Fruit fly (Drosophila melanogaster) whole organism, wandering third instar larva: ENCODE results near the gene CG12241.

Experiments used
- GATAd ChIP-seq: sonication (Bioruptor generic); optimal IDR thresholded peaks from 2 replicates; lab custom pipeline; 2016; ENCODE audit warnings: missing biosample characterization, missing genetic modification characterization
- HLH106 ChIP-seq: fragments of 200-800 bp; optimal IDR thresholded peaks from 3 replicates; lab custom pipeline; 2019; ENCODE audit warnings: missing biosample characterization, mild to moderate bottlenecking, missing genetic modification characterization, moderate library complexity
- Hr83 ChIP-seq: fragments of 200-300 bp; sonication (Bioruptor generic); optimal IDR thresholded peaks from 2 replicates; lab custom pipeline; 2016; ENCODE audit warnings: missing biosample characterization, mild to moderate bottlenecking, missing genetic modification characterization, moderate library complexity; ENCODE audit not compliant: poor library complexity, severe bottlenecking
- Mio ChIP-seq: sonication (Bioruptor generic); optimal IDR thresholded peaks from 2 replicates; lab custom pipeline; 2016; ENCODE audit warnings: missing biosample characterization, missing genetic modification characterization
- Myc ChIP-seq: fragments of >200 bp; optimal IDR thresholded peaks from 2 replicates; lab custom pipeline; 2017
- OdsH ChIP-seq: fragments of 200-800 bp; sonication (Bioruptor generic); optimal IDR thresholded peaks from 2 replicates; lab custom pipeline; 2016; ENCODE audit warnings: missing biosample characterization, mild to moderate bottlenecking, missing genetic modification characterization
- Rel ChIP-seq, 2 experiments: fragments of 200-800 bp; sonication (Bioruptor generic) in 1 of 2; optimal IDR thresholded peaks; 2 replicates in 1 of 2; 3 replicates in 1 of 2; lab custom pipeline; 2016 to 2019; ENCODE audit warnings: mild to moderate bottlenecking in 2 of 2, missing biosample characterization in 2 of 2, missing genetic modification characterization in 2 of 2, moderate library complexity in 1 of 2
- Sp1 ChIP-seq: fragments of 200-800 bp; sonication (Bioruptor generic); optimal IDR thresholded peaks from 3 replicates; lab custom pipeline; 2019; ENCODE audit warnings: missing biosample characterization, mild to moderate bottlenecking, missing genetic modification characterization, moderate library complexity
- Vsx2 ChIP-seq: fragments of 200-300, 225-300 bp; sonication (Bioruptor generic); optimal IDR thresholded peaks from 2 replicates; lab custom pipeline; 2018; ENCODE audit warnings: missing biosample characterization, missing genetic modification characterization; ENCODE audit not compliant: partially characterized antibody
- br ChIP-seq: fragments of 200-800 bp; sonication (Bioruptor generic); optimal IDR thresholded peaks from 2 replicates; lab custom pipeline; 2016; ENCODE audit warnings: missing biosample characterization, missing genetic modification characterization
- dsf ChIP-seq: sonication (Bioruptor generic); optimal IDR thresholded peaks from 2 replicates; lab custom pipeline; 2016; ENCODE audit warnings: missing biosample characterization, missing genetic modification characterization, borderline replicate concordance
- psq ChIP-seq: fragments of 200-800 bp; sonication (Bioruptor generic); optimal IDR thresholded peaks from 3 replicates; lab custom pipeline; 2017; ENCODE audit warnings: missing biosample characterization, mild to moderate bottlenecking, missing genetic modification characterization, moderate library complexity
- rgr ChIP-seq: fragments of 200-800 bp; sonication (Bioruptor generic); optimal IDR thresholded peaks from 3 replicates; lab custom pipeline; 2016; ENCODE audit warnings: missing biosample characterization, mild to moderate bottlenecking, missing genetic modification characterization

CG12241 gene

DNA sequence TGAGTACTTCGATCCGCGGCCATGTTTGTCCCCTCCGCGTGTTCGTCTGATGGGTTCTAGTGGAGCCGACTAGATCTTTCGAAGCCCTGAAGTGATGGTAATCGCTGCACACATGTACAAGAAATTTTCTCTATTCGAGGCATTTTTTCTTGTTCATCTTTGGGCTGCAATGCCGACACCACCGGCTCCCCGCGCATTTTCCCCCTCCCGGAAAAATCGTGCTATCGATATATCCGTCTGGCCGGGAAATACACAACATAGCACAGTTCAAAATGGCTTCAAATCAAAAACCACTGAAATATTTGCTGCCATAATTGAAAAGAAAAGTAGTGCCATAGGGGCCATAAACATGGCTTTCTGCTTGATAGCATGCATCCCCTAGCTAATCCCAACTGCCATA, 44.9 kb downstream of the CG12241 start:
- no peak for TF ChIP-seq dsf (GFP tag; lab: Kevin White, UChicago)
- no peak for TF ChIP-seq Vsx2 (GFP tag; lab: Kevin White, UChicago)

- TF ChIP-seq dsf (GFP tag; lab: Kevin White, UChicago) (no peak), GATAd (no peak), Rel (GFP tag; optimal IDR thresholded peaks at IDR 0.05; lab: Kevin White, UChicago) (no peak), Rel (tag; optimal IDR thresholded peaks at IDR 0.05; lab: Kevin White, UChicago) (peak; percentile 43), psq (no peak), Myc (lab: Kevin White, UChicago) (peak; percentile 73), Mio (GFP tag; lab: Kevin White, UChicago) (no peak), HLH106 (tag; lab: Kevin White, UChicago) (peak; percentile 27), OdsH (GFP tag; lab: Kevin White, UChicago) (no peak), Vsx2 (GFP tag; lab: Kevin White, UChicago) (no peak), br (GFP tag; lab: Kevin White, UChicago) (no peak), rgr (no peak), Sp1 (GFP tag; lab: Kevin White, UChicago) (peak; percentile 28)
These were observed 46.5 kb downstream of the CG12241 start, which contains the start of gene ATPsynO for dm6 chr3R:15265406-15266040. Gene ATPsynO (plus strand): TSS chr3R:15265591.

DNA sequence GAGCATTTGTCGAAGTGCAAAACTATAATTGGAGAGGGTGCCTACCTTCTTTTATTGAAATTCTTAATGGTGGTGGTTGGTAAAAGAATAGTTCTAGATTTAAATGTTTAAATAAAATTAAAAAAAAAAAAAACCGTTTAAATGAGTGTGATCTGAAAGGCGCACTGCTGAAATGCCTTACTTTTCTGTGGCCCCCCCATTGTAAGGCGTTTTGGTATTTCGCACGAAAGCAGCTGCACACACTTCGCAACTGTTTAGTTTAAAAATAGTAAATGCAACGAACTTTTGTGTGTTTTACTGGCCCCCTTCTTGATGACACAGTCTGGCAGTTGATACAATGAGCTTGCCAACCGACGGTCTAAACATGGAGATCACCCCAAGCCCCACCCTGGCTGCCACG, 49.4 kb downstream of the CG12241 start, which contains the start of the genes CG14864 and Zip88E:
CG14864 (minus strand) TSS at position 113 of the 400 bp plus-strand sequence.
Zip88E (plus strand) TSS at position 237 of the 400 bp plus-strand sequence.
- no peak for TF ChIP-seq Vsx2 (GFP tag; lab: Kevin White, UChicago)
- peak; percentile 22 for TF ChIP-seq Hr83 (GFP tag; lab: Kevin White, UChicago)
- TF ChIP-seq, all 38 proteins: peak for 1

dm6 chr3R:15268856-15269255, 49.8 kb downstream of the CG12241 start:
- TF ChIP-seq HLH106 (tag; lab: Kevin White, UChicago): no peak
